Fruit fly (Drosophila melanogaster): ENCODE results near the gene CG32235.

DNA sequence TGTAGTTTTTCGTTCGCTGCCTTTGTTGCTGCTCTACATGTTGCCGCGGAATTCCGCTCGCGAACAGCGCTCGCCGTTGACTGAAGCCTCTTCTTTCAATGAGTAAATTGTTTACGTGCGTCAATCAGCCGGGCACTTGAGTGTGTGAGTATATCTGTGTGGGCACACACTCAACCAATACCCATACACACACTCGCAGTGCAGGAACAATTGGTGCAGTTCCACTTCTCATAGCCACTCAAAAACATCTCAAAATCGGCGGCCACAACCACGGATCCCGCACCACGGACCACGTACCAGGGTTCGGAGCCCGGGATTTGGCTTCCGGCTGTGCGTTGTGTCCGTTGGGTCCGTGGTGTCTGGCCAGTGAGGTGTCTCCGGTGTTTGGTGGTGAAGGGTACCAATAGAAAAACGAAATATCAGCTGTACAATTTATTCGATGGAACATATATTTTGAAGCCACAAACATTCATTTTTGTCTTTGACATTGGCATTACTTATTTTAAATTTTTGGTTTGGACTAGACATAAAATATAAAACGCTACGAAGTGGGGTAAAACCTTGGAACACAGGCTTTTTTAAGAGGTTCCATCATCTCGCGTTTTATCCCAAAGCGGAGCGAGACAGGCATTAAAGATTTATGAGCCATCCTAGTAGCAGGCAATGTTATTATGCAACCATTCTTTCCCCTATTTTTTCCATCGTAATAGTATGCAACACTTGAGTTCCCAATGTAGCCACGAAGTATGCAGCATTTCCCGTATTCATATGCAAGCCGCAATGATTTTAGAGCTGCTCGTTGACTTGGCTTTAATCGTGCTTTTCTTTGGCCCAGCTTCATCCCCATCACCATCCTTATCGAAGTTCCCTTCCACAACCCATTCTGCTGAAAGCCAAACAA is 20.0 kb downstream of the CG32235 start, which contains the start of gene CG13707:
- TF ChIP-seq psq (optimal IDR thresholded peaks at IDR 0.05) = no peak
- no peak for TF ChIP-seq Myc (optimal IDR thresholded peaks at IDR 0.05)
- TF ChIP-seq insv (optimal IDR thresholded peaks at IDR 0.05) = no peak
- no peak for TF ChIP-seq h (optimal IDR thresholded peaks at IDR 0.05)
- no peak for TF ChIP-seq ttk (optimal IDR thresholded peaks at IDR 0.05)
- no peak for TF ChIP-seq Sin3A (optimal IDR thresholded peaks at IDR 0.05)

All from Kc167 (cell line).